Worm (Caenorhabditis elegans) whole organism, L4/young adult: ENCODE measurements around the gene str-144.

Source experiments
- W03F9.2 ChIP-seq: fragments of 150-350 bp; optimal IDR thresholded peaks from 2 replicates; lab custom pipeline; 2014; ENCODE audit warnings: missing biosample characterization, missing genetic modification characterization
- dao-5 ChIP-seq: sonication (generic microtip); optimal IDR thresholded peaks from 2 replicates; lab custom pipeline; 2016; ENCODE audit warnings: missing genotype, missing genetic modification characterization, moderate library complexity, missing compliant biosample characterization
- him-1 ChIP-seq: sonication (generic microtip); optimal IDR thresholded peaks from 2 replicates; lab custom pipeline; 2016; ENCODE audit warnings: missing genotype, missing genetic modification reagents, missing genetic modification characterization, missing compliant biosample characterization

- TF ChIP-seq W03F9.2 (tag; lab: Kevin White, UChicago) (no peak), dao-5 (no peak), him-1 (tag; lab: Kevin White, UChicago) (no peak)
Observed at ce11 chrV:8092385-8092784, 20.4 kb upstream of the str-144 start, which contains the start of gene str-129.
